Worm (Caenorhabditis elegans): ENCODE results near the gene F43C11.1.

Gene F43C11.1

ce11 chrII:2368956-2369355 is 12.1 kb downstream of the F43C11.1 start, which contains the start of gene hpo-25:
Gene hpo-25 (plus strand): TSS chrII:2369256.
- TF ChIP-seq tlf-1 (GFP tag; optimal IDR thresholded peaks at IDR 0.05), result no peak
- TF ChIP-seq nhr-80 (tag; optimal IDR thresholded peaks at IDR 0.05), result no peak
- TF ChIP-seq akir-1 (GFP tag; optimal IDR thresholded peaks at IDR 0.05), result no peak
- TF ChIP-seq hmg-20 (GFP tag; IDR thresholded peaks at IDR 0.05), result no peak
- TF ChIP-seq tbx-9 (tag; optimal IDR thresholded peaks at IDR 0.05; ENCODE audit: borderline replicate concordance), result no peak
- TF ChIP-seq mel-28 (tag; optimal IDR thresholded peaks at IDR 0.05; ENCODE audit: borderline replicate concordance), result no peak
- no peak for TF ChIP-seq ama-1 (optimal IDR thresholded peaks at IDR 0.05)
- no peak for TF ChIP-seq ama-1 (GFP tag; optimal IDR thresholded peaks at IDR 0.05)
- no peak for TF ChIP-seq C17E4.6 (GFP tag; IDR thresholded peaks at IDR 0.05)
- TF ChIP-seq hsf-1 (GFP tag; IDR thresholded peaks at IDR 0.05), result no peak
- TF ChIP-seq F33H1.4 (GFP tag; IDR thresholded peaks at IDR 0.05), result no peak
- no peak for TF ChIP-seq snpc-3.4 (tag; optimal IDR thresholded peaks at IDR 0.05)
- no peak for TF ChIP-seq T07F8.4 (tag; optimal IDR thresholded peaks at IDR 0.05)

DNA sequence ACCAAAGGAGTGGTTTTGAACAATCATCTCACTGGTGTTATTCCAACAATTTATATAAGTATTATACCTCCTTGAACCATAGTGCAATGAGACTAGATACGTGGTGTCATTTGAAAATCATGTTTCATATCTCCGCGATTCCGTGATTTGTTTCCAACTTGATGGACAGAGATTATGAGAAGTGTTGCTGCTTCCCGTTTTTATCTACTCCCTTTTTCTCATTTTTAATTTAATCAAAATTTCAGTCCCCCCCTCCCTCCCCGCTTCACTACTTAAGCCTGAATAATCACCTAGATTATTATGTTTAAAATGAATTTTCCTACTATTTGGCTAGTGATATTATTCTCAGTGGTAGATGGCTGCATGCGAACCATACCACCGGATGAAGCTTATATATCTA is 15.2 kb downstream of the F43C11.1 start, which contains the start of gene F16G10.3:
F16G10.3 (plus strand) TSS at position 301 of the 400 bp plus-strand sequence.
- TF ChIP-seq lin-26 (GFP tag; IDR thresholded peaks at IDR 0.05), result no peak

DNA sequence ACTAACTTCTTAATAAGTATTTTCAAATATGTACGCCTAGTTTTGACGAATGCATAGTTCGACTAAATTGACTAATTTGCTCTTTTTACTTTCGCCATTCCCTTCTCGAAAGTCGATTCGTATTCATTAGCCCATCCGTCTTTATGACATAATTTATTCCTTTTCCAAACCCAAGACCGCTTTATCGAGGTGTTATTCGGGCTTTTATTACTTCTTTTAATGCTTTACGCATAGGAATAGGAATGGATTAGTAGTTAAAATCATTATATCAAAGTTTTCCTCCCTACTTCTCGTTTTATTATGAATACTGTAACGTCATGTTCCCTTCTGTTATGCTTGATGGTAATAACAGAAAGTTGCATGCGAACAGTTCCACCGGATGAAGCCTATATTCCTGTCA is 18.1 kb downstream of the F43C11.1 start, which contains the start of gene F16G10.2:
F16G10.2 (plus strand) TSS at position 301 of the 400 bp plus-strand sequence.
- TF ChIP-seq bed-2 (GFP tag; IDR thresholded peaks at IDR 0.05) (no peak), C06A6.2 (GFP tag; conservative IDR thresholded peaks at IDR 0.05) (no peak), F22D6.2 (tag; optimal IDR thresholded peaks at IDR 0.05) (no peak), ztf-6 (GFP tag; IDR thresholded peaks at IDR 0.05) (no peak), F55B11.4 (tag; optimal IDR thresholded peaks at IDR 0.05; ENCODE audit: borderline replicate concordance, insufficient read depth) (no peak), ceh-58 (GFP tag; IDR thresholded peaks at IDR 0.05) (no peak), F52B5.7 (tag; optimal IDR thresholded peaks at IDR 0.05) (no peak), lir-1 (GFP tag; conservative IDR thresholded peaks at IDR 0.05) (no peak), tbx-9 (tag; optimal IDR thresholded peaks at IDR 0.05; ENCODE audit: borderline replicate concordance) (no peak), nfya-1 (tag; optimal IDR thresholded peaks at IDR 0.05; ENCODE audit: borderline replicate concordance, insufficient read depth) (no peak)

DNA sequence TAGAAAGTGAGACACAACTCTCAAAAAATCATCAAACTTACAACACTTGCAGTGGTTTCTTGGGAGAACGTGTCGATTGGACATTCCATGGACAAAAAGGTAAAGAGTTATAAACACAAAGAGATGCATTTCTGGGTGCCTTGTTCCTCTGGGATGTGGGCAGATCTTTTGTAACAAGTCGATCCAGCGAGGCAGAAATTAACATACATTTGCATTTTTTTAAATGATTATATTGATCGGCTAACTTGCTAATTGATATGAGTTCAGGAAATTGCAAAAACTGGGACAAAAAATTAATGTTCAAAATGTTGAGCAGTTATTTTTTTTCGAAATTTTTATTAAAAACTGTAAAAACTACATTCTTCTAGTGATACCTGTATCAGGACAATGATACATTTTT is 20.9 kb downstream of the F43C11.1 start, which contains the start of gene F16G10.6:
F16G10.6 (minus strand) TSS at position 101 of the 400 bp plus-strand sequence.
- TF ChIP-seq mes-4 (tag; optimal IDR thresholded peaks at IDR 0.05) (no peak), sea-2 (GFP tag; IDR thresholded peaks at IDR 0.05) (no peak), ztf-3 (GFP tag; optimal IDR thresholded peaks at IDR 0.05) (no peak), madf-3 (GFP tag; IDR thresholded peaks at IDR 0.05) (no peak), hsf-1 (GFP tag; IDR thresholded peaks at IDR 0.05) (no peak), hrde-1 (tag; optimal IDR thresholded peaks at IDR 0.05; ENCODE audit: borderline replicate concordance) (no peak), ccch-3 (GFP tag; optimal IDR thresholded peaks at IDR 0.05) (no peak), somi-1 (GFP tag; optimal IDR thresholded peaks at IDR 0.05) (no peak), zim-3 (tag; optimal IDR thresholded peaks at IDR 0.05) (no peak), repo-1 (tag; optimal IDR thresholded peaks at IDR 0.05) (no peak)

DNA sequence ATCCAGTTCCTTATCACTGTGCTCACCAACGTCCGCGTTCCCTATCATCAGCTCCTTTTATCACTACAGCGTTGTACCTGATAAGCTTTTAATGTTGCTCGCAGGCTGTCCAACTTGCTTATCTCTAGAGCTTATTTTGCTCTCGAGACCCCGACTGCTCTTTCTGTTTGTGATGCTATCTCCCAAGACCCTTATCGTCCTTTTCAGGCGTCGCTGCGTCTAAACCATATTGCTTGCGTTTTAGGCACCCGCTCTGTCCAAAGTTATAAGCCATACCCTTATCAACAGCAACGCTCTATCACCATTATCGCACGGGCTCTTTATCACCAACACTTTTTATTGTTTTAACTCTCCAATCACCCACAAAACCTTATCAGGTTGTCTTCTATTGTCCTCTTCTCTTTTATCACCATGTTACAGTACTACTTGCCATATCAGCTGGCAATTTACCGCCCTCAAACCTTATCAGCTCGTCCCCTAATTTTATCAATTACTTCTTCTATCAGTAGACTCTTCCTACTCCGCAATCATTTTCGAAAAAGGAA is 21.6 kb downstream of the F43C11.1 start:
- TF ChIP-seq ztf-3 (GFP tag; optimal IDR thresholded peaks at IDR 0.05) (peak; percentile 80), F52B5.7 (tag; optimal IDR thresholded peaks at IDR 0.05) (no peak), ets-4 (GFP tag; optimal IDR thresholded peaks at IDR 0.05) (peak; percentile 99), T07F8.4 (tag; optimal IDR thresholded peaks at IDR 0.05) (no peak), egl-44 (GFP tag; IDR thresholded peaks at IDR 0.05) (peak; percentile 97), unc-62 (GFP tag; optimal IDR thresholded peaks at IDR 0.05) (peak; percentile 78), F33H1.4 (GFP tag; IDR thresholded peaks at IDR 0.05) (no peak), let-526 (GFP tag; IDR thresholded peaks at IDR 0.05) (0 out of 2 replicates have a peak, but pooled peaks have one; percentile 17), K11D2.4 (GFP tag; IDR thresholded peaks at IDR 0.05) (0 out of 2 replicates have a peak, but pooled peaks have one; percentile 20), mcd-1 (GFP tag; IDR thresholded peaks at IDR 0.05) (no peak; the same call in none of the 2 replicates), pbrm-1 (GFP tag; IDR thresholded peaks at IDR 0.05) (peak; percentile 28; the same call in 1 of the 2 replicates), nhr-90 (tag; optimal IDR thresholded peaks at IDR 0.05) (peak; percentile 97), ama-1 (optimal IDR thresholded peaks at IDR 0.05) (no peak), ama-1 (GFP tag; optimal IDR thresholded peaks at IDR 0.05) (no peak), attf-5 (GFP tag; optimal IDR thresholded peaks at IDR 0.05) (peak; percentile 3), F39B2.1 (GFP tag; IDR thresholded peaks at IDR 0.05) (no peak)
